Worm (Caenorhabditis elegans): ENCODE measurements around the gene Y105C5B.17.

The Y105C5B.17 gene

DNA sequence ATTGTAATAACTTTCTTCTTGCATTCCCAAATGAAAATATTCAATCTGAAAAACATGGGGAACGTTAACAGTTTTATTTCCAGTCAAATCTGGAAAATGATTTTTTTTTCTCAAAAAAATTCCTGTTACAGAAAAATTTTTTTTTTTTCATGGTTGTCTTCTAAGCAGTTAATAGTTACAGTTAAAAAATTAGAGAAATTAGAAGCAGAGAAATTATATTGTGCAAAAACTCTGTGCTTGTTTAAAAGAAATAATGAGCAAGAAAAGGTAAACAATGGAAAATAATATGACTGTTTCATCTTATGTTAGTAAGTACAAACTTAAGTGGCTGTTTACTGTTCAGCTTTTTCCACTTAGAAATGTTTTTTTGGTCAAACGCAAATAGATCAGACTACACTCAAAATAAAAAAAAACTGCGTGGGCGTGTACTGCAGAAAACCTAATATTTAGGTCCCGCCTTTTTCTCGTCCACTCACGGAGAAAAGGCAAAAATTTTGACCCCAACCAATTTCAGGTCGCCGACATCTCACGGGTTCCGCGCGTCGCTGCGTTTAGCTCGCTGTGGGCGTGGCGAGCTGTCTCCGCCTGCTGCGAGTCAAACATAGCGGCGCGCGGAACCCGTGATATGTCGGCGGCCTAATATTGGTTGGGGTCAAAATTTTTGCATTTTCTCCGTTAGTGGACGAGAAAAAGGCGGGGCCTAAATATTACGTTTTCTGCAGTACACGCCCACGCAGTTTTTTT lies 11.9 kb upstream of the Y105C5B.17 start, which contains the start of gene ifas-3:
Gene ifas-3, minus strand, starts transcription at position 51 of the 744 bp plus-strand sequence.
- TF ChIP-seq ceh-2 (tag; optimal IDR thresholded peaks at IDR 0.05) (no peak), nhr-232 (tag; optimal IDR thresholded peaks at IDR 0.05) (no peak), ets-4 (tag; optimal IDR thresholded peaks at IDR 0.05) (no peak), ceh-34 (tag; optimal IDR thresholded peaks at IDR 0.05) (no peak), ahr-1 (tag; optimal IDR thresholded peaks at IDR 0.05) (no peak)

DNA sequence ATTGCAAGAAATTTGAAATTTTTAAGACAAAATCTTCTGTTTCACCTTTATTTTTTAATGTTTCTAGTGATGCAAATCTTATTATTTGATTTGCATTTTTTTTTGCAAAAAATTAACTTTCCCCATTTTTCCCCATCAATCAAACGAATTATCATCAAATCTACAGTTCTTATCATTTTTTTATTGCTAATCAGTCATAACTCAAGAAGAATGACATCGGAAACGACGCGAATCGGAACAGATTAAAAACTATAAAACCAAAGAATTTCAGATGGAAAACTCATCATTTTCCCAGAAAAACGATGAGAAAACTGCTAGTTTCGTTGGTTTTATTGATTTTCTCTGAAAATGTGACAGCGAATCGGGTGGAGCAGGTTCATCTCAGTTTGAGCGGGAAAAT lies 11.3 kb upstream of the Y105C5B.17 start, which contains the start of gene Y105C5B.15:
Gene Y105C5B.15, plus strand, starts transcription at position 297 of the 400 bp plus-strand sequence.
- peak; percentile 1 for TF ChIP-seq elt-2 (tag; optimal IDR thresholded peaks at IDR 0.05)
- TF ChIP-seq hlh-15 (tag; optimal IDR thresholded peaks at IDR 0.05): no peak

DNA sequence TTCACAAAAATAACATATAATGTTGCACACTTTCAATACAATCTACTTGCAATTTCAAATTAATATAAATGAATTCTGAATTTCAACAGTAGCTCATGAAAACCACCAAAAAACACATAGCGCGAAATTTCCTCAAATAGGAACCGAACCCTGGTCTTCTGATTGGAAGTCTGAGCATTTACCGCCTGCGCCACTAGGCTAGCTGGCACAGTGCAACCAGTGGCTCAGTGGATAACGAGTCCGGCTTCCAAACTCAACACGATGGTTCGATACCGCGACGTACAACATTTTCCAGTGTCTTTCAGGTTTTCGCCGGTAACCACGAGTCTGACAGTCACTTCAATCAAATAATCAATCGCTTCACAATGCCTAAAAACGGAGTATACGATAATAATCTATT lies 9.2 kb upstream of the Y105C5B.17 start:
- TF ChIP-seq sox-2 (GFP tag; IDR thresholded peaks at IDR 0.05) (no peak), ceh-2 (tag; optimal IDR thresholded peaks at IDR 0.05) (no peak), unc-42 (tag; optimal IDR thresholded peaks at IDR 0.05) (no peak), syd-9 (tag; optimal IDR thresholded peaks at IDR 0.05) (no peak), pros-1 (tag; optimal IDR thresholded peaks at IDR 0.05) (no peak), nhr-11 (tag; optimal IDR thresholded peaks at IDR 0.05) (no peak), ahr-1 (tag; optimal IDR thresholded peaks at IDR 0.05) (no peak), ama-1 (optimal IDR thresholded peaks at IDR 0.05) (no peak), pqm-1 (tag; optimal IDR thresholded peaks at IDR 0.05) (no peak), ceh-19 (GFP tag; optimal IDR thresholded peaks at IDR 0.05) (no peak), nfya-1 (tag; optimal IDR thresholded peaks at IDR 0.05) (no peak), fkh-10 (GFP tag; optimal IDR thresholded peaks at IDR 0.05) (no peak), ceh-30 (tag; optimal IDR thresholded peaks at IDR 0.05) (no peak), ztf-16 (tag; optimal IDR thresholded peaks at IDR 0.05) (no peak), pax-1 (tag; optimal IDR thresholded peaks at IDR 0.05) (no peak), ceh-48 (tag; optimal IDR thresholded peaks at IDR 0.05) (no peak)

DNA sequence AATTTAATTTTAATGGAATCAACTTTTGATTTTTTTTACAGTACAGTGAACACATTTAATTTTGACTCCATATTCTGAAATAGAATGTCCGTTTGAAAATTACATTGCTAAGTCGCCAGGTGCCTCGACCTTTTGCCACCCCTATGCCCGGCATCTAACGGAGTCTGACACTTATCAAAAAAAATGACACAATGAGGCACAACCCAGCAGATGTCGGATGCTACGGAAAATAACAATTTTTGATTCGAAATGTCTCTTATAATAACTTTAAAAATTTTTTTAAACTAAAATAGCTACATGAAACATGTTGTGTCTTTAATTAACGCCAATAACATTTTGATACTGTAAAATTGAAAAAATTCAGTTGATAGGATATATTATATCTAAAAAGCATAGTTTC lies 7.6 kb upstream of the Y105C5B.17 start:
- TF ChIP-seq unc-42 (tag; optimal IDR thresholded peaks at IDR 0.05): no peak
- TF ChIP-seq ceh-14 (tag; optimal IDR thresholded peaks at IDR 0.05): no peak
- TF ChIP-seq dve-1 (tag; optimal IDR thresholded peaks at IDR 0.05): no peak
- no peak for TF ChIP-seq unc-86 (tag; optimal IDR thresholded peaks at IDR 0.05)
- no peak for TF ChIP-seq ceh-34 (tag; optimal IDR thresholded peaks at IDR 0.05)
- no peak for TF ChIP-seq elt-4 (tag; optimal IDR thresholded peaks at IDR 0.05)
- TF ChIP-seq ceh-45 (GFP tag; IDR thresholded peaks at IDR 0.05): no peak
- no peak for TF ChIP-seq T23F11.4 (GFP tag; optimal IDR thresholded peaks at IDR 0.05)
- TF ChIP-seq pax-1 (tag; optimal IDR thresholded peaks at IDR 0.05): no peak
- TF ChIP-seq tbx-2 (tag; optimal IDR thresholded peaks at IDR 0.05): no peak
- TF ChIP-seq hlh-15 (tag; optimal IDR thresholded peaks at IDR 0.05): no peak
- no peak for TF ChIP-seq C38D4.7 (GFP tag; optimal IDR thresholded peaks at IDR 0.05)
- no peak for TF ChIP-seq madf-2 (tag; optimal IDR thresholded peaks at IDR 0.05)
- no peak for TF ChIP-seq F13H6.1 (tag; optimal IDR thresholded peaks at IDR 0.05)
- TF ChIP-seq hlh-13 (GFP tag; optimal IDR thresholded peaks at IDR 0.05): no peak
- no peak for TF ChIP-seq ama-1 (optimal IDR thresholded peaks at IDR 0.05)
- no peak for TF ChIP-seq ets-4 (tag; optimal IDR thresholded peaks at IDR 0.05)
- TF ChIP-seq nfya-1 (tag; optimal IDR thresholded peaks at IDR 0.05): no peak
- TF ChIP-seq ceh-19 (GFP tag; optimal IDR thresholded peaks at IDR 0.05): no peak

DNA sequence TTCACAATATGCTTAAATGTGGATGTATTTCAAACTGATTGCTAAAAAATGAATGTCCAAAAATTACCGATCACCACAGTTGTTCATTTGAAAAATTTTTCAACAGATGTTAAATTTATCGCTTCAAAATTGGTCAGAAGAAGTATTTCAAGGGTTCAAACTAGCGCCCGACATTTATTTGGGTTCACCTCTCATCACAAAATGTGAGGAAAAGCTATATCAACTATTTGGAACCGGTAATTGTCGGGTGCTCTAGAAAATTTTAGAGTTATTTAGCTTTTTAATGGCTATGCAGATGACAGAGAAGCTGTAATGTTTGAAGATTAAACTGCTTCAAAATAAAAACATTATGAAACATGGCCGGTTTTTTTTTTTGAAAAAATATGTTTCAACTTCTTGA lies 1.8 kb upstream of the Y105C5B.17 start:
- TF ChIP-seq ceh-22 (tag; optimal IDR thresholded peaks at IDR 0.05) (no peak), ahr-1 (tag; optimal IDR thresholded peaks at IDR 0.05) (no peak), sox-4 (tag; optimal IDR thresholded peaks at IDR 0.05) (no peak), nfya-1 (tag; optimal IDR thresholded peaks at IDR 0.05) (no peak), pax-1 (tag; optimal IDR thresholded peaks at IDR 0.05) (no peak), K09A11.1 (tag; optimal IDR thresholded peaks at IDR 0.05; ENCODE audit: insufficient read depth) (no peak), hlh-15 (tag; optimal IDR thresholded peaks at IDR 0.05) (no peak), zip-5 (tag; optimal IDR thresholded peaks at IDR 0.05) (no peak), hlh-13 (GFP tag; optimal IDR thresholded peaks at IDR 0.05) (no peak), nhr-11 (tag; optimal IDR thresholded peaks at IDR 0.05) (no peak), ref-2 (tag; optimal IDR thresholded peaks at IDR 0.05) (no peak), syd-9 (tag; optimal IDR thresholded peaks at IDR 0.05) (no peak)
